Worm (Caenorhabditis elegans) whole organism, L1 larva: ENCODE data around the gene mspn-1.

Experiments
- C04F5.9 ChIP-seq: sonication (generic microtip); optimal IDR thresholded peaks from 2 replicates; lab custom pipeline; 2016; ENCODE audit warnings: missing genetic modification characterization, missing compliant biosample characterization
- alr-1 ChIP-seq: fragments of 200-800 bp; sonication (Bioruptor generic); optimal IDR thresholded peaks from 2 replicates; lab custom pipeline; 2018; ENCODE audit warnings: borderline replicate concordance, mild to moderate bottlenecking, missing genetic modification characterization, missing compliant biosample characterization
- aly-2 ChIP-seq: fragments of 150-350 bp; optimal IDR thresholded peaks from 2 replicates; lab custom pipeline; 2014; ENCODE audit warnings: missing biosample characterization, missing genetic modification characterization
- ama-1 ChIP-seq: fragments of 150-350 bp; optimal IDR thresholded peaks from 2 replicates; lab custom pipeline; 2014
- ceh-8 ChIP-seq: fragments of 200-800 bp; sonication (Bioruptor generic); optimal IDR thresholded peaks from 2 replicates; lab custom pipeline; 2018; ENCODE audit warnings: mild to moderate bottlenecking, missing genetic modification characterization, moderate library complexity, missing compliant biosample characterization
- ceh-82 ChIP-seq, 3 experiments: fragments of 150-350 bp in 1 of 3; sonication (generic microtip) in 2 of 3; optimal IDR thresholded peaks; 2 replicates each; lab custom pipeline; 2014 to 2017; ENCODE audit warnings: missing biosample characterization in 3 of 3, missing genetic modification characterization in 3 of 3
- ceh-90 ChIP-seq: sonication (generic microtip); optimal IDR thresholded peaks from 2 replicates; lab custom pipeline; 2016; ENCODE audit warnings: missing genetic modification characterization, missing compliant biosample characterization
- ces-1 ChIP-seq: fragments of 150-350 bp; optimal IDR thresholded peaks from 2 replicates; lab custom pipeline; 2014; ENCODE audit warnings: missing biosample characterization, missing genetic modification reagents, missing genetic modification characterization
- dsc-1 ChIP-seq: sonication (generic microtip); optimal IDR thresholded peaks from 2 replicates; lab custom pipeline; 2016; ENCODE audit warnings: mild to moderate bottlenecking, missing genetic modification characterization, missing compliant biosample characterization
- efl-1 ChIP-seq, 4 experiments: fragments of 150-350 bp; optimal IDR thresholded peaks in 3 of 4; peaks in 1 of 4; 1 replicate in 1 of 4; 2 replicates in 3 of 4; lab custom pipeline; 2014; ENCODE audit warnings: missing biosample characterization in 2 of 4, missing genetic modification characterization in 2 of 4, missing genetic modification reagents in 2 of 4
- efl-3 ChIP-seq: fragments of 200-800 bp; sonication (Bioruptor generic); optimal IDR thresholded peaks from 2 replicates; lab custom pipeline; 2018; ENCODE audit warnings: mild to moderate bottlenecking, missing genetic modification characterization, missing compliant biosample characterization
- elt-2 ChIP-seq: sonication (generic microtip); optimal IDR thresholded peaks from 2 replicates; lab custom pipeline; 2016; ENCODE audit warnings: missing genetic modification characterization, mild to moderate bottlenecking, inconsistent platforms, missing compliant biosample characterization, missing genetic modification reagents
- ets-5 ChIP-seq: fragments of 200-800 bp; sonication (Bioruptor generic); IDR thresholded peaks from 2 replicates; pipeline ENCODE4 v1.3.6; 2022; ENCODE audit warnings: missing genetic modification characterization, missing compliant biosample characterization
- fkh-4 ChIP-seq: sonication (generic microtip); optimal IDR thresholded peaks from 2 replicates; lab custom pipeline; 2016; ENCODE audit warnings: missing compliant biosample characterization, missing genetic modification characterization, borderline replicate concordance
- fkh-8 ChIP-seq: sonication (generic microtip); optimal IDR thresholded peaks from 2 replicates; lab custom pipeline; 2016; ENCODE audit warnings: mild to moderate bottlenecking, missing genetic modification characterization, missing compliant biosample characterization
- fos-1 ChIP-seq: fragments of 150-350 bp; optimal IDR thresholded peaks from 2 replicates; lab custom pipeline; 2014; ENCODE audit warnings: missing biosample characterization, missing genetic modification characterization
- grh-1 ChIP-seq: fragments of 200-800 bp; sonication (Bioruptor generic); IDR thresholded peaks from 2 replicates; pipeline ENCODE4 v1.3.6; 2022; ENCODE audit warnings: missing genetic modification reagents, missing genetic modification characterization, missing compliant biosample characterization
- hlh-17 ChIP-seq: fragments of 200-800 bp; sonication (Bioruptor generic); optimal IDR thresholded peaks from 2 replicates; lab custom pipeline; 2018; ENCODE audit warnings: missing genetic modification characterization, mild to moderate bottlenecking, missing compliant biosample characterization, moderate library complexity, borderline replicate concordance
- hpl-2 ChIP-seq: fragments of 150-350 bp; optimal IDR thresholded peaks from 2 replicates; lab custom pipeline; 2014; ENCODE audit warnings: missing biosample characterization, missing genetic modification reagents, missing genetic modification characterization
- irx-1 ChIP-seq: sonication (generic microtip); optimal IDR thresholded peaks from 2 replicates; lab custom pipeline; 2016; ENCODE audit warnings: missing genetic modification characterization, missing compliant biosample characterization
- jun-1 ChIP-seq: fragments of 150-350 bp; optimal IDR thresholded peaks from 2 replicates; lab custom pipeline; 2014; ENCODE audit warnings: missing biosample characterization, missing genetic modification reagents, missing genetic modification characterization
- lin-14 ChIP-seq: fragments of 200-800 bp; sonication (Bioruptor generic); optimal IDR thresholded peaks from 2 replicates; lab custom pipeline; 2018; ENCODE audit warnings: mild to moderate bottlenecking, missing genetic modification characterization, moderate library complexity, missing compliant biosample characterization
- lin-35 ChIP-seq, 2 experiments: fragments of 150-350 bp; optimal IDR thresholded peaks; 2 replicates each; lab custom pipeline; 2014; ENCODE audit warnings: missing biosample characterization in 2 of 2, missing genetic modification characterization in 2 of 2, missing genetic modification reagents in 2 of 2
- lin-39 ChIP-seq: fragments of 150-350 bp; optimal IDR thresholded peaks from 2 replicates; lab custom pipeline; 2014; ENCODE audit warnings: missing biosample characterization, missing genetic modification reagents, missing genetic modification characterization
- lir-3 ChIP-seq: sonication (generic microtip); optimal IDR thresholded peaks from 2 replicates; lab custom pipeline; 2016; ENCODE audit warnings: mild to moderate bottlenecking, missing genetic modification characterization, moderate library complexity, missing compliant biosample characterization; ENCODE audit not compliant: poor library complexity
- lsy-2 ChIP-seq, 2 experiments: fragments of 150-350 bp; optimal IDR thresholded peaks; 2 replicates each; lab custom pipeline; 2014; ENCODE audit warnings: missing biosample characterization in 2 of 2, missing genetic modification characterization in 2 of 2
- mab-9 ChIP-seq: fragments of 200-800 bp; sonication (Bioruptor generic); IDR thresholded peaks from 2 replicates; pipeline ENCODE4 v1.3.6; 2022; ENCODE audit warnings: missing genetic modification reagents, missing genetic modification characterization, missing compliant biosample characterization
- mef-2 ChIP-seq: fragments of 150-350 bp; optimal IDR thresholded peaks from 2 replicates; lab custom pipeline; 2014; ENCODE audit warnings: missing biosample characterization, missing genetic modification characterization
- mep-1 ChIP-seq: fragments of 150-350 bp; optimal IDR thresholded peaks from 2 replicates; lab custom pipeline; 2014; ENCODE audit warnings: missing biosample characterization, missing genetic modification characterization
- nhr-11 ChIP-seq: fragments of 150-350 bp; optimal IDR thresholded peaks from 2 replicates; lab custom pipeline; 2014; ENCODE audit warnings: missing biosample characterization, missing genetic modification characterization
- nhr-12 ChIP-seq: sonication (generic microtip); optimal IDR thresholded peaks from 2 replicates; lab custom pipeline; 2017; ENCODE audit warnings: missing biosample characterization, missing genetic modification characterization
- nhr-19 ChIP-seq: fragments of 200-800 bp; sonication (Bioruptor generic); conservative IDR thresholded peaks from 2 replicates; pipeline ENCODE4 v1.3.6; 2022; ENCODE audit warnings: missing genetic modification characterization, missing compliant biosample characterization
- nhr-20 ChIP-seq: sonication (generic microtip); optimal IDR thresholded peaks from 2 replicates; lab custom pipeline; 2016; ENCODE audit warnings: mild to moderate bottlenecking, missing genetic modification characterization, missing compliant biosample characterization
- nhr-28 ChIP-seq: fragments of 150-350 bp; optimal IDR thresholded peaks from 2 replicates; lab custom pipeline; 2014; ENCODE audit warnings: missing biosample characterization, missing genetic modification characterization
- nhr-47 ChIP-seq: sonication (generic microtip); optimal IDR thresholded peaks from 2 replicates; lab custom pipeline; 2016; ENCODE audit warnings: mild to moderate bottlenecking, missing genetic modification characterization, moderate library complexity, missing compliant biosample characterization
- nhr-71 ChIP-seq: sonication (generic microtip); optimal IDR thresholded peaks from 2 replicates; lab custom pipeline; 2016; ENCODE audit warnings: mild to moderate bottlenecking, missing genetic modification characterization, moderate library complexity, missing compliant biosample characterization
- nhr-76 ChIP-seq: sonication (generic microtip); optimal IDR thresholded peaks from 2 replicates; lab custom pipeline; 2017; ENCODE audit warnings: missing biosample characterization, missing genetic modification characterization
- nhr-77 ChIP-seq: fragments of 150-350 bp; optimal IDR thresholded peaks from 2 replicates; lab custom pipeline; 2014; ENCODE audit warnings: missing biosample characterization, missing genetic modification characterization
- pag-3 ChIP-seq: sonication (generic microtip); optimal IDR thresholded peaks from 2 replicates; lab custom pipeline; 2017; ENCODE audit warnings: missing genetic modification characterization, mild to moderate bottlenecking, missing compliant biosample characterization, antibody characterized with exemption, borderline replicate concordance; ENCODE audit not compliant: insufficient read depth
- pax-3 ChIP-seq: fragments of 200-800 bp; sonication (Bioruptor generic); optimal IDR thresholded peaks from 2 replicates; lab custom pipeline; 2018; ENCODE audit warnings: mild to moderate bottlenecking, missing genetic modification characterization, moderate library complexity, missing compliant biosample characterization
- pqm-1 ChIP-seq: sonication (generic microtip); optimal IDR thresholded peaks from 3 replicates; lab custom pipeline; 2017; ENCODE audit warnings: missing biosample characterization, missing genetic modification characterization
- rnt-1 ChIP-seq: sonication (generic microtip); optimal IDR thresholded peaks from 2 replicates; lab custom pipeline; 2016; ENCODE audit warnings: mild to moderate bottlenecking, missing genetic modification characterization, moderate library complexity, missing compliant biosample characterization
- skn-1 ChIP-seq: fragments of 150-350 bp; optimal IDR thresholded peaks from 2 replicates; lab custom pipeline; 2014; ENCODE audit warnings: missing biosample characterization, missing genetic modification characterization
- sptf-1 ChIP-seq: fragments of 150-350 bp; optimal IDR thresholded peaks from 2 replicates; lab custom pipeline; 2014; ENCODE audit warnings: missing biosample characterization, missing genetic modification characterization
- tbx-2 ChIP-seq: sonication (generic microtip); optimal IDR thresholded peaks from 2 replicates; lab custom pipeline; 2016; ENCODE audit warnings: missing genetic modification characterization, missing compliant biosample characterization
- tlp-1 ChIP-seq: fragments of 150-350 bp; optimal IDR thresholded peaks from 2 replicates; lab custom pipeline; 2014; ENCODE audit warnings: missing biosample characterization, missing genetic modification characterization
- unc-130 ChIP-seq: fragments of 150-350 bp; optimal IDR thresholded peaks from 2 replicates; lab custom pipeline; 2017; ENCODE audit warnings: missing biosample characterization, missing genetic modification characterization, inconsistent platforms
- unc-86 ChIP-seq: sonication (generic microtip); optimal IDR thresholded peaks from 2 replicates; lab custom pipeline; 2016; ENCODE audit warnings: missing genetic modification characterization, missing compliant biosample characterization
- unc-98 ChIP-seq: fragments of 200-800 bp; sonication (Bioruptor generic); IDR thresholded peaks from 2 replicates; pipeline ENCODE4 v1.3.6; 2022; ENCODE audit warnings: missing genetic modification characterization, missing compliant biosample characterization
- xbp-1 ChIP-seq: sonication (generic microtip); optimal IDR thresholded peaks from 2 replicates; lab custom pipeline; 2016; ENCODE audit warnings: missing genetic modification characterization, missing compliant biosample characterization
- zip-4 ChIP-seq: fragments of 200-800 bp; sonication (Bioruptor generic); optimal IDR thresholded peaks from 2 replicates; lab custom pipeline; 2018; ENCODE audit warnings: mild to moderate bottlenecking, missing genetic modification characterization, moderate library complexity, missing compliant biosample characterization
- ztf-11 ChIP-seq, 2 experiments: sonication (generic microtip); optimal IDR thresholded peaks; 2 replicates each; lab custom pipeline; 2016 to 2017; ENCODE audit warnings: missing genetic modification characterization in 2 of 2, missing biosample characterization in 1 of 2, missing compliant biosample characterization in 1 of 2

mspn-1 gene

ce11 chrIV:10176252-10176730 is 1.5 kb upstream of the mspn-1 start, which contains the start of gene rack-1 (continued):
- TF ChIP-seq unc-98 (GFP tag; lab: Robert Waterston, UW), result no peak
- TF ChIP-seq ceh-90 (tag; lab: Kevin White, UChicago), result no peak
- TF ChIP-seq tbx-2 (tag; lab: Kevin White, UChicago), result peak; percentile 47
- no peak for TF ChIP-seq aly-2 (tag; lab: Kevin White, UChicago)
- TF ChIP-seq hlh-17 (GFP tag; lab: Kevin White, UChicago), result no peak
- peak; percentile 67 to 84 for TF ChIP-seq lsy-2 (tag; optimal IDR thresholded peaks at IDR 0.05; lab: Kevin White, UChicago)
- TF ChIP-seq fkh-8 (tag; lab: Kevin White, UChicago), result peak; percentile 58
- no peak for TF ChIP-seq mef-2 (tag; lab: Kevin White, UChicago)
- TF ChIP-seq mab-9, result no peak
- TF ChIP-seq fkh-4, result no peak
- TF ChIP-seq lin-39 (tag; lab: Kevin White, UChicago), result no peak
- no peak for TF ChIP-seq hpl-2 (GFP tag; lab: Kevin White, UChicago)
- TF ChIP-seq nhr-47 (tag; lab: Kevin White, UChicago), result peak; percentile 59
- TF ChIP-seq pax-3, result no peak
- no peak for TF ChIP-seq alr-1 (tag; lab: Kevin White, UChicago)
- TF ChIP-seq lir-3, result no peak
- TF ChIP-seq elt-2 (tag; lab: Kevin White, UChicago), result peak; percentile 19
- no peak for TF ChIP-seq ets-5 (GFP tag; lab: Robert Waterston, UW)
- TF ChIP-seq xbp-1, result peak; percentile 59
- TF ChIP-seq ztf-11 (tag; optimal IDR thresholded peaks at IDR 0.05; lab: Kevin White, UChicago), result no peak
- TF ChIP-seq unc-86 (tag; lab: Kevin White, UChicago), result no peak
- TF ChIP-seq zip-4 (GFP tag; lab: Kevin White, UChicago), result no peak
- peak; percentile 46 for TF ChIP-seq rnt-1 (tag; lab: Kevin White, UChicago)
- TF ChIP-seq pag-3 (tag; lab: Kevin White, UChicago), result no peak
- no peak for TF ChIP-seq nhr-28 (tag; lab: Kevin White, UChicago)
- TF ChIP-seq irx-1 (tag; lab: Kevin White, UChicago), result peak; percentile 17
- no peak for TF ChIP-seq ceh-8 (GFP tag; lab: Kevin White, UChicago)
- TF ChIP-seq C04F5.9 (tag; lab: Kevin White, UChicago), result no peak
- TF ChIP-seq skn-1 (tag; lab: Kevin White, UChicago), result peak; percentile 26
- no peak for TF ChIP-seq grh-1
- no peak for TF ChIP-seq pqm-1 (tag; lab: Kevin White, UChicago)
- no peak for TF ChIP-seq efl-3 (GFP tag; lab: Kevin White, UChicago)
- peak; percentile 21 for TF ChIP-seq nhr-77 (tag; lab: Kevin White, UChicago)
- TF ChIP-seq ceh-82 (tag; optimal IDR thresholded peaks at IDR 0.05; lab: Kevin White, UChicago), result peak in 2 of 3 experiments; percentile 32 to 75
- no peak for TF ChIP-seq nhr-11 (tag; lab: Kevin White, UChicago)
- peak; percentile 41 for TF ChIP-seq jun-1 (tag; lab: Kevin White, UChicago)
- TF ChIP-seq dsc-1 (tag; lab: Kevin White, UChicago), result peak; percentile 35
- TF ChIP-seq nhr-12 (tag; lab: Kevin White, UChicago), result no peak
- peak; percentile 64 for TF ChIP-seq mep-1 (tag; lab: Kevin White, UChicago)
- no peak for TF ChIP-seq ces-1 (GFP tag; lab: Kevin White, UChicago)
- TF ChIP-seq lin-14 (GFP tag; lab: Kevin White, UChicago), result peak; percentile 71
- TF ChIP-seq nhr-71 (tag; lab: Kevin White, UChicago), result peak; percentile 74
- TF ChIP-seq unc-130 (tag; lab: Kevin White, UChicago), result peak; percentile 58
- no peak for TF ChIP-seq sptf-1 (tag; lab: Kevin White, UChicago)
- TF ChIP-seq nhr-19 (GFP tag; lab: Robert Waterston, UW), result peak; percentile 29; the same call in 1 of the 2 replicates
- no peak for TF ChIP-seq fos-1 (tag; lab: Kevin White, UChicago)
- peak; percentile 68 to 72 for TF ChIP-seq efl-1 (optimal IDR thresholded peaks at IDR 0.05; lab: Kevin White, UChicago)
- TF ChIP-seq efl-1 (GFP tag; optimal IDR thresholded peaks at IDR 0.05 in 1 of 2; lab: Kevin White, UChicago), result peak; percentile 65 to 93
- TF ChIP-seq nhr-20 (tag; lab: Kevin White, UChicago), result peak; percentile 65
- no peak for TF ChIP-seq nhr-76 (tag; lab: Kevin White, UChicago)
- no peak for TF ChIP-seq ama-1 (lab: Kevin White, UChicago)
- no peak for TF ChIP-seq tlp-1 (tag; lab: Kevin White, UChicago)
- TF ChIP-seq lin-35 (GFP tag; optimal IDR thresholded peaks at IDR 0.05; lab: Kevin White, UChicago), result peak; percentile 66 to 70
